Worm (Caenorhabditis elegans) whole organism, L3 larva: ENCODE results near the gene rike-1.

Experiments
- ama-1 ChIP-seq: fragments of 150-350 bp; optimal IDR thresholded peaks from 2 replicates; lab custom pipeline; 2018
- ceh-9 ChIP-seq: sonication (generic microtip); optimal IDR thresholded peaks from 2 replicates; lab custom pipeline; 2018; ENCODE audit warnings: missing biosample characterization, missing genetic modification characterization
- jun-1 ChIP-seq: fragments of 150-350 bp; optimal IDR thresholded peaks from 2 replicates; lab custom pipeline; 2014; ENCODE audit warnings: missing biosample characterization, missing genetic modification reagents, missing genetic modification characterization
- nhr-12 ChIP-seq: fragments of 150-350 bp; optimal IDR thresholded peaks from 2 replicates; lab custom pipeline; 2014; ENCODE audit warnings: missing biosample characterization, missing genetic modification characterization
- snpc-4 ChIP-seq: fragments of 150-350 bp; optimal IDR thresholded peaks from 2 replicates; lab custom pipeline; 2014; ENCODE audit warnings: missing biosample characterization, missing genetic modification characterization
- zag-1 ChIP-seq: fragments of 150-350 bp; optimal IDR thresholded peaks from 2 replicates; lab custom pipeline; 2014; ENCODE audit warnings: missing biosample characterization, missing genetic modification characterization

DNA sequence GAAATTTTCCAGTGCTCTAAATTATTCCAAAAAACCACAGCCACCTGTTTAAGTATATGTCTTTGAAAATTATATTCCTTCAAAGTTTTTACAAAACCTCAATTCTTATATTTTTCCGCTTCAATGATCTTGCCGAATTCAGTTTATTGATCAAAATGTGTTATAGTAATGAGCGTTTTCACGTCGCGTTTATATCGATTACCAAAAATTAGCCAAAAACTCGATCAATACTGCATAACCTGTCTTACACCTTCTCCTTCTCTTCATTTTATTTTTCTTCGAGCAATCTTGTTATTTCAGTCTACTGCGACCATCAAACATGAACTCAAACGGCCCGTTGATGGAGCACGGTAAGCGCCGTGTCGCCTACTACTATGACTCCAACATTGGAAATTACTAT is 20.6 kb downstream of the rike-1 start, which contains the start of gene hda-1:
- TF ChIP-seq zag-1 (tag; lab: Kevin White, UChicago) (no peak), ama-1 (lab: Kevin White, UChicago) (no peak), ceh-9 (tag; lab: Kevin White, UChicago) (no peak), snpc-4 (tag; lab: Kevin White, UChicago) (no peak), jun-1 (tag; lab: Kevin White, UChicago) (no peak), nhr-12 (tag; lab: Kevin White, UChicago) (no peak)
